Fruit fly (Drosophila melanogaster) whole organism, embryonic: ENCODE results near the gene Fmr1.

ENCODE experiments used
- Adf1 ChIP-seq: fragments of 200-800 bp; sonication (Bioruptor generic); IDR thresholded peaks from 2 replicates; pipeline ENCODE4 v1.3.6; 2022; ENCODE audit warnings: missing biosample characterization, missing genetic modification characterization
- Atf3 ChIP-seq: fragments of 200-800 bp; sonication (Bioruptor generic); optimal IDR thresholded peaks from 3 replicates; lab custom pipeline; 2016; ENCODE audit warnings: missing biosample characterization, missing genetic modification characterization
- Blimp-1 ChIP-seq: fragments of 200-800 bp; sonication (Bioruptor generic); optimal IDR thresholded peaks from 3 replicates; lab custom pipeline; 2018; ENCODE audit warnings: missing biosample characterization, missing genetic modification characterization, mild to moderate bottlenecking, moderate library complexity, missing genetic modification reagents
- C15 ChIP-seq: fragments of 200-800 bp; sonication (Bioruptor generic); IDR thresholded peaks from 3 replicates; pipeline ENCODE4 v1.3.6; 2022; ENCODE audit warnings: missing biosample characterization, missing genetic modification characterization
- CG10209 ChIP-seq: fragments of 200-800 bp; sonication (Bioruptor generic); optimal IDR thresholded peaks from 3 replicates; lab custom pipeline; 2017; ENCODE audit warnings: missing biosample characterization, mild to moderate bottlenecking, missing genetic modification characterization, missing genetic modification reagents
- CG10565 ChIP-seq: fragments of 200-800 bp; sonication (Bioruptor generic); optimal IDR thresholded peaks from 3 replicates; lab custom pipeline; 2016; ENCODE audit warnings: missing biosample characterization, mild to moderate bottlenecking, missing genetic modification characterization
- CG11247 ChIP-seq: fragments of 200-800 bp; sonication (Bioruptor generic); IDR thresholded peaks from 2 replicates; pipeline ENCODE4 v1.3.6; 2022; ENCODE audit warnings: missing biosample characterization, missing genetic modification characterization
- CG12071 ChIP-seq: fragments of 200-800 bp; sonication (Bioruptor generic); optimal IDR thresholded peaks from 3 replicates; lab custom pipeline; 2018; ENCODE audit warnings: missing biosample characterization, mild to moderate bottlenecking, missing genetic modification characterization
- CG12299 ChIP-seq: fragments of 200-800 bp; sonication (Bioruptor generic); optimal IDR thresholded peaks from 2 replicates; lab custom pipeline; 2018; ENCODE audit warnings: missing biosample characterization, mild to moderate bottlenecking, missing genetic modification characterization
- CG17186 ChIP-seq: fragments of 200-800 bp; sonication (Bioruptor generic); optimal IDR thresholded peaks from 3 replicates; lab custom pipeline; 2017; ENCODE audit warnings: missing biosample characterization, missing genetic modification reagents, missing genetic modification characterization
- CG17802 ChIP-seq: fragments of 200-800 bp; sonication (Bioruptor generic); optimal IDR thresholded peaks from 2 replicates; lab custom pipeline; 2018; ENCODE audit warnings: missing biosample characterization, mild to moderate bottlenecking, missing genetic modification characterization, moderate library complexity
- CG18476 ChIP-seq: fragments of 200-800 bp; sonication (Bioruptor generic); optimal IDR thresholded peaks from 2 replicates; lab custom pipeline; 2016; ENCODE audit warnings: missing biosample characterization, mild to moderate bottlenecking, missing genetic modification characterization
- CG2889 ChIP-seq: fragments of 200-800 bp; sonication (Bioruptor generic); IDR thresholded peaks from 3 replicates; pipeline ENCODE4 v1.3.6; 2022; ENCODE audit warnings: missing biosample characterization, missing genetic modification characterization
- CG31365 ChIP-seq: fragments of 200-800 bp; sonication (Bioruptor generic); optimal IDR thresholded peaks from 2 replicates; lab custom pipeline; 2018; ENCODE audit warnings: missing biosample characterization, mild to moderate bottlenecking, missing genetic modification characterization
- CG31388 ChIP-seq: fragments of 200-800 bp; sonication (Bioruptor generic); optimal IDR thresholded peaks from 2 replicates; lab custom pipeline; 2016; ENCODE audit warnings: missing biosample characterization, missing genetic modification characterization
- CG4730 ChIP-seq: fragments of 200-800 bp; sonication (Bioruptor generic); IDR thresholded peaks from 2 replicates; pipeline ENCODE4 v1.3.6; 2022; ENCODE audit warnings: missing biosample characterization, missing genetic modification characterization
- CG7271 ChIP-seq: fragments of 200-800 bp; sonication (Bioruptor generic); optimal IDR thresholded peaks from 2 replicates; lab custom pipeline; 2018; ENCODE audit warnings: missing biosample characterization, mild to moderate bottlenecking, missing genetic modification characterization, moderate library complexity
- CG7745 ChIP-seq: fragments of 200-800 bp; sonication (Bioruptor generic); optimal IDR thresholded peaks from 2 replicates; lab custom pipeline; 2018; ENCODE audit warnings: missing biosample characterization, mild to moderate bottlenecking, missing genetic modification characterization, moderate library complexity
- Camta ChIP-seq: fragments of 200-800 bp; sonication (Bioruptor generic); optimal IDR thresholded peaks from 2 replicates; lab custom pipeline; 2016; ENCODE audit warnings: missing biosample characterization, missing genetic modification characterization
- CrebB ChIP-seq: fragments of 200-800 bp; sonication (Bioruptor generic); optimal IDR thresholded peaks from 3 replicates; lab custom pipeline; 2018; ENCODE audit warnings: missing biosample characterization, mild to moderate bottlenecking, missing genetic modification characterization
- Dp ChIP-seq: fragments of 200-800 bp; sonication (Bioruptor generic); optimal IDR thresholded peaks from 2 replicates; lab custom pipeline; 2018; ENCODE audit warnings: missing biosample characterization, mild to moderate bottlenecking, missing genetic modification characterization, moderate library complexity
- H15 ChIP-seq: fragments of 200-800 bp; sonication (Bioruptor generic); IDR thresholded peaks from 3 replicates; pipeline ENCODE4 v1.3.6; 2022; ENCODE audit warnings: missing biosample characterization, missing genetic modification characterization
- Hr51 ChIP-seq, 2 experiments: fragments of 200-800 bp; sonication (Bioruptor generic); optimal IDR thresholded peaks; 2 replicates in 1 of 2; 3 replicates in 1 of 2; lab custom pipeline; 2016 to 2018; ENCODE audit warnings: missing biosample characterization in 2 of 2, missing genetic modification characterization in 2 of 2, mild to moderate bottlenecking in 1 of 2, moderate library complexity in 1 of 2
- Lpt ChIP-seq: fragments of >200 bp; optimal IDR thresholded peaks from 2 replicates; lab custom pipeline; 2018; ENCODE audit warnings: missing biosample characterization, missing genetic modification characterization
- NFAT ChIP-seq: fragments of 200-800 bp; sonication (Bioruptor generic); IDR thresholded peaks from 2 replicates; pipeline ENCODE4 v1.3.6; 2022; ENCODE audit warnings: missing biosample characterization, missing genetic modification characterization
- Rfx ChIP-seq: fragments of 200-800 bp; sonication (Bioruptor generic); IDR thresholded peaks from 2 replicates; pipeline ENCODE4 v1.3.6; 2022; ENCODE audit warnings: missing biosample characterization, missing genetic modification characterization
- Trl ChIP-seq, 3 experiments: fragments of >200 bp in 2 of 3; fragments of 200-800 bp in 1 of 3; sonication (Bioruptor generic) in 1 of 3; optimal IDR thresholded peaks; 2 replicates in 1 of 3; 3 replicates in 2 of 3; lab custom pipeline; 2016 to 2017; ENCODE audit warnings: missing biosample characterization in 1 of 3, missing genetic modification characterization in 1 of 3
- abd-A ChIP-seq: fragments of 200-800 bp; sonication (Bioruptor generic); optimal IDR thresholded peaks from 3 replicates; lab custom pipeline; 2019; ENCODE audit warnings: missing biosample characterization, mild to moderate bottlenecking, missing genetic modification characterization, moderate library complexity
- ac ChIP-seq: fragments of 200-800 bp; sonication (Bioruptor generic); optimal IDR thresholded peaks from 3 replicates; lab custom pipeline; 2017; ENCODE audit warnings: missing biosample characterization, mild to moderate bottlenecking, missing genetic modification characterization
- aop ChIP-seq: fragments of 200-800 bp; sonication (Bioruptor generic); IDR thresholded peaks from 2 replicates; pipeline ENCODE4 v1.3.6; 2022; ENCODE audit warnings: missing biosample characterization, missing genetic modification characterization
- bcd ChIP-seq: fragments of 200-800 bp; sonication (Bioruptor generic); optimal IDR thresholded peaks from 2 replicates; lab custom pipeline; 2017; ENCODE audit warnings: missing biosample characterization, mild to moderate bottlenecking, missing genetic modification characterization
- cato ChIP-seq: fragments of 200-800 bp; sonication (Bioruptor generic); optimal IDR thresholded peaks from 2 replicates; lab custom pipeline; 2016; ENCODE audit warnings: missing biosample characterization, missing genetic modification characterization, borderline replicate concordance
- crol ChIP-seq: fragments of 200-800 bp; sonication (Bioruptor generic); IDR thresholded peaks from 2 replicates; pipeline ENCODE4 v1.3.6; 2022; ENCODE audit warnings: missing biosample characterization, missing genetic modification characterization
- fd102C ChIP-seq: fragments of 200-800 bp; sonication (Bioruptor generic); optimal IDR thresholded peaks from 2 replicates; lab custom pipeline; 2018; ENCODE audit warnings: missing biosample characterization, mild to moderate bottlenecking, missing genetic modification characterization, moderate library complexity
- gt ChIP-seq: fragments of 200-800 bp; sonication (Bioruptor generic); IDR thresholded peaks from 2 replicates; pipeline ENCODE4 v1.3.6; 2022; ENCODE audit warnings: missing biosample characterization, missing genetic modification characterization
- her ChIP-seq: fragments of 200-800 bp; sonication (Bioruptor generic); optimal IDR thresholded peaks from 2 replicates; lab custom pipeline; 2016; ENCODE audit warnings: missing biosample characterization, missing genetic modification characterization
- ken ChIP-seq: fragments of 200-800 bp; sonication (Bioruptor generic); IDR thresholded peaks from 3 replicates; pipeline ENCODE4 v1.3.6; 2022; ENCODE audit warnings: missing biosample characterization, missing genetic modification characterization
- knrl ChIP-seq: fragments of 200-800 bp; sonication (Bioruptor generic); IDR thresholded peaks from 3 replicates; pipeline ENCODE4 v1.3.6; 2022; ENCODE audit warnings: missing biosample characterization, missing genetic modification characterization; ENCODE audit not compliant: partially characterized antibody
- mirr ChIP-seq: fragments of 200-800 bp; sonication (Bioruptor generic); optimal IDR thresholded peaks from 3 replicates; lab custom pipeline; 2018; ENCODE audit warnings: missing biosample characterization, mild to moderate bottlenecking, missing genetic modification characterization
- org-1 ChIP-seq: fragments of 200-800 bp; sonication (Bioruptor generic); optimal IDR thresholded peaks from 2 replicates; lab custom pipeline; 2017; ENCODE audit warnings: missing biosample characterization, missing genetic modification characterization
- pan ChIP-seq, 4 experiments: fragments of >200 bp in 3 of 4; fragments of 200-800 bp in 1 of 4; sonication (Bioruptor generic) in 1 of 4; optimal IDR thresholded peaks in 3 of 4; IDR thresholded peaks in 1 of 4; 2 replicates each; pipeline versions ENCODE4 v1.3.6 to Lab custom; 2017 to 2022; ENCODE audit warnings: missing biosample characterization in 2 of 4, missing genetic modification characterization in 2 of 4, mixed read lengths in 1 of 4
- peb ChIP-seq: fragments of 200-800 bp; sonication (Bioruptor generic); IDR thresholded peaks from 2 replicates; pipeline ENCODE4 v1.3.6; 2022; ENCODE audit warnings: missing biosample characterization, missing genetic modification characterization
- sd ChIP-seq: fragments of 200-800 bp; sonication (Bioruptor generic); optimal IDR thresholded peaks from 3 replicates; lab custom pipeline; 2018; ENCODE audit warnings: missing biosample characterization, mild to moderate bottlenecking, missing genetic modification characterization, moderate library complexity
- sens ChIP-seq: fragments of 200-800 bp; sonication (Bioruptor generic); peaks from one replicate; lab custom pipeline; 2016; ENCODE audit warnings: missing biosample characterization, missing genetic modification characterization
- sim ChIP-seq: fragments of 200-800 bp; sonication (Bioruptor generic); IDR thresholded peaks from 2 replicates; pipeline ENCODE4 v1.3.6; 2022; ENCODE audit warnings: missing biosample characterization, missing genetic modification characterization
- sisA ChIP-seq: fragments of 200-800 bp; sonication (Bioruptor generic); IDR thresholded peaks from 2 replicates; pipeline ENCODE4 v1.3.6; 2022; ENCODE audit warnings: missing biosample characterization, missing genetic modification characterization
- so ChIP-seq: fragments of 200-800 bp; sonication (Bioruptor generic); IDR thresholded peaks from 3 replicates; pipeline ENCODE4 v1.3.6; 2022; ENCODE audit warnings: missing biosample characterization, missing genetic modification characterization
- sqz ChIP-seq: fragments of 200-800 bp; sonication (Bioruptor generic); optimal IDR thresholded peaks from 3 replicates; lab custom pipeline; 2018; ENCODE audit warnings: missing biosample characterization, mild to moderate bottlenecking, missing genetic modification characterization
- sug ChIP-seq: fragments of 200-800 bp; optimal IDR thresholded peaks from 2 replicates; lab custom pipeline; 2019; ENCODE audit warnings: missing biosample characterization, mild to moderate bottlenecking, missing genetic modification characterization, moderate library complexity
- tgo ChIP-seq: fragments of 200-800 bp; sonication (Bioruptor generic); IDR thresholded peaks from 3 replicates; pipeline ENCODE4 v1.3.6; 2022; ENCODE audit warnings: missing biosample characterization, missing genetic modification characterization

Fmr1 gene

dm6 chr3R:10084914-10085313, 25.0 kb downstream of the Fmr1 start (continued):
- TF ChIP-seq CG31388, result no peak
- TF ChIP-seq Trl (optimal IDR thresholded peaks at IDR 0.05; lab: Kevin White, UChicago), result no peak
- TF ChIP-seq Trl (GFP tag; optimal IDR thresholded peaks at IDR 0.05; lab: Kevin White, UChicago), result no peak
- no peak for TF ChIP-seq crol
- TF ChIP-seq Rfx, result peak; percentile 79
- TF ChIP-seq Camta (GFP tag; lab: Kevin White, UChicago), result no peak
- TF ChIP-seq CG12299 (tag; lab: Kevin White, UChicago), result no peak
- 0 out of 3 replicates have a peak, but pooled peaks have one; percentile 53 for TF ChIP-seq ken (GFP tag; lab: Robert Waterston, UW)
- no peak for TF ChIP-seq so (GFP tag; lab: Robert Waterston, UW)
- TF ChIP-seq fd102C (GFP tag; lab: Kevin White, UChicago), result no peak
- no peak for TF ChIP-seq gt
- no peak for TF ChIP-seq mirr (GFP tag; lab: Kevin White, UChicago)
- peak; percentile 74 for TF ChIP-seq sens (GFP tag; lab: Kevin White, UChicago)
- peak; percentile 60 for TF ChIP-seq bcd
- no peak for TF ChIP-seq Dp (GFP tag; lab: Kevin White, UChicago)
- peak; percentile 34 to 37 for TF ChIP-seq Hr51 (GFP tag; optimal IDR thresholded peaks at IDR 0.05; lab: Kevin White, UChicago)
- no peak for TF ChIP-seq CG17802 (tag; lab: Kevin White, UChicago)
- TF ChIP-seq Atf3, result no peak
- TF ChIP-seq CG7271 (tag; lab: Kevin White, UChicago), result no peak
- no peak for TF ChIP-seq cato (GFP tag; lab: Kevin White, UChicago)
- TF ChIP-seq Lpt, result no peak
- TF ChIP-seq CG4730 (GFP tag; lab: Robert Waterston, UW), result no peak
- no peak for TF ChIP-seq Adf1 (GFP tag; lab: Robert Waterston, UW)
- peak; percentile 33; the same call in 1 of the 2 replicates for TF ChIP-seq sisA (GFP tag; lab: Robert Waterston, UW)
- peak; percentile 64 for TF ChIP-seq CG11247 (GFP tag; lab: Robert Waterston, UW)
- no peak for TF ChIP-seq CG10565 (GFP tag; lab: Kevin White, UChicago)
- no peak for TF ChIP-seq CG17186 (GFP tag; lab: Kevin White, UChicago)
- TF ChIP-seq CG18476 (GFP tag; lab: Kevin White, UChicago), result no peak
- TF ChIP-seq CG7745 (tag; lab: Kevin White, UChicago), result no peak
- TF ChIP-seq NFAT, result peak; percentile 77
- TF ChIP-seq tgo, result peak; percentile 41; the same call in 1 of the 3 replicates
- TF ChIP-seq knrl, result no peak
- TF ChIP-seq peb, result no peak
- TF ChIP-seq CG12071 (GFP tag; lab: Kevin White, UChicago), result peak; percentile 25
- no peak for TF ChIP-seq sim
- peak; percentile 7 for TF ChIP-seq sd (tag; lab: Kevin White, UChicago)
- TF ChIP-seq CrebB, result no peak
- TF ChIP-seq pan (optimal IDR thresholded peaks at IDR 0.05; lab: Kevin White, UChicago), result no peak
- TF ChIP-seq pan (GFP tag; optimal IDR thresholded peaks at IDR 0.05 in 1 of 2, IDR thresholded peaks at IDR 0.05 in 1 of 2), result peak in 1 of 2 experiments; percentile 61
- peak; percentile 39 for TF ChIP-seq org-1 (GFP tag; lab: Kevin White, UChicago)
- TF ChIP-seq ac (GFP tag; lab: Kevin White, UChicago), result no peak
- TF ChIP-seq CG31365 (tag; lab: Kevin White, UChicago), result no peak
- TF ChIP-seq her, result peak; percentile 7
- TF ChIP-seq CG10209 (GFP tag; lab: Kevin White, UChicago), result peak; percentile 14
- TF ChIP-seq CG2889 (GFP tag; lab: Robert Waterston, UW), result no peak
- no peak for TF ChIP-seq sqz (GFP tag; lab: Kevin White, UChicago)
- no peak for TF ChIP-seq abd-A
- 0 out of 3 replicates have a peak, but pooled peaks have one; percentile 45 for TF ChIP-seq H15
- 0 out of 3 replicates have a peak, but pooled peaks have one; percentile 61 for TF ChIP-seq C15
- TF ChIP-seq sug, result no peak
- no peak for TF ChIP-seq Blimp-1 (GFP tag; lab: Kevin White, UChicago)
- no peak for TF ChIP-seq aop (GFP tag; lab: Robert Waterston, UW)
